Fruit fly (Drosophila melanogaster): ENCODE measurements around the gene Decay.
A peak's percentile ranks its signal among the peaks of the same experiment; 100 is the strongest.

Gene Decay

DNA sequence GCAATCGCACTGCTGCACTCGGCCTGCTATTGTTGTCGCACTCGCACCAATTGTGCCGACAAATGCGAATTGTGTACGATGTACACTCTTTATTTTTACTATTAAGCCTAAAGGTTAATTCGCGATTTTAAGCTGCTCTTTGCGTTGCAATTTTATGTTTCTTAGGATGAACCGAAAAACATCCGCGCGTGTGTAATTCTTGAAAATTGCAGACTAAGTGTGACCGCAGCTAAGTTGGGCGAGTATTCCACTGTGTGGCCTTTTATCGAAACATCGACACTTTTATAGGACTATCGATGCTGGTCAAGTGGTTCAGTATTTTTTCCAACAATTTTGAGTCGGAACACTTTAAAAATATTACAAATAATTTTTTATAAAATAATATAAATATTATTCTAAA lies 47.3 kb downstream of the Decay start, which contains the start of gene Pak3:
Gene Pak3, minus strand, starts transcription at position 225 of the 400 bp plus-strand sequence.
- TF ChIP-seq CG34406 (GFP tag; optimal IDR thresholded peaks at IDR 0.05): no peak
- TF ChIP-seq net (GFP tag; optimal IDR thresholded peaks at IDR 0.05): no peak
- no peak for TF ChIP-seq CG3919 (GFP tag; optimal IDR thresholded peaks at IDR 0.05)
- TF ChIP-seq CG11762 (GFP tag; optimal IDR thresholded peaks at IDR 0.05; ENCODE audit: insufficient read depth): no peak
- TF ChIP-seq Sox15 (GFP tag; optimal IDR thresholded peaks at IDR 0.05): no peak
- no peak for TF ChIP-seq CG6163 (GFP tag; IDR thresholded peaks at IDR 0.05)
- TF ChIP-seq CG6854 (GFP tag; optimal IDR thresholded peaks at IDR 0.05): peak; percentile 16

DNA sequence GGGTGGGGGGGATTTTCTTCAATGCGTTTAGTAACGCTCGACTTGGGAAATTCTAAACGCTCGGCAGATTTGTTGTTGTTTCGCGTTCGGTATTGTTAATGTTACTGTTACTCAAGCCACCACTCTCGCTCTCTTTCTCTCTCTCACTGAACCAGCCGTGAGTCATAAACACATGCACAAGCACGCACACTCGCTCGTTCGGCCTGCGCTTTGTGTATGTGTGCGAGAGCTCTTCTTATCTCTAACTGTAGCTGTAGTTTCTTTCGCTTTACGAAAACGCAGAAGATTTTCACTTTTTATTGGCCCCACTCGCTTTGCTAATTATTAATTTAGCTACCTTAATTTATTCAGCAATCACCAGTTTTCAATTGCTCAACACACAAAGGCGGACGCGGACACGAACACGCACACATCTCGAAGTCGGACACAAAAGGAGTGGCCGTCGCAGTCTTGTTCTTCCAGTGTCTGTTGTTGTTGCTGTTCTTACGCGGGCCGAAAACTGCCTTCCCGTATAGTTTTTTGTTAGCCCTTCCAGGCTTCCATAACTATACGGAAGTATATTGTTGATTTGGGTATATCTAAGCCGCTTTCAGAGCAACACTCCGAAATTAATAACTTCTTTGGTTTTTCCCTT lies 47.8 kb downstream of the Decay start:
- no peak for TF ChIP-seq CG8319 (GFP tag; optimal IDR thresholded peaks at IDR 0.05)
- TF ChIP-seq Smox (GFP tag; optimal IDR thresholded peaks at IDR 0.05): no peak
- TF ChIP-seq vri (GFP tag; optimal IDR thresholded peaks at IDR 0.05): peak; percentile 24
- no peak for TF ChIP-seq pdm3 (GFP tag; optimal IDR thresholded peaks at IDR 0.05)
- 0 out of 2 replicates have a peak, but pooled peaks have one; percentile 26 for TF ChIP-seq CG15336 (GFP tag; IDR thresholded peaks at IDR 0.05)
- no peak for TF ChIP-seq CG3032 (tag; optimal IDR thresholded peaks at IDR 0.05)
- no peak for TF ChIP-seq eg (GFP tag; IDR thresholded peaks at IDR 0.05)
- TF ChIP-seq CG6854 (GFP tag; optimal IDR thresholded peaks at IDR 0.05): peak; percentile 46
- no peak for TF ChIP-seq lz (GFP tag; optimal IDR thresholded peaks at IDR 0.05)
- no peak for TF ChIP-seq CG4318 (GFP tag; optimal IDR thresholded peaks at IDR 0.05)
- TF ChIP-seq CG34406 (GFP tag; optimal IDR thresholded peaks at IDR 0.05): no peak
- no peak for TF ChIP-seq spab (GFP tag; optimal IDR thresholded peaks at IDR 0.05)
- TF ChIP-seq Sox14 (GFP tag; optimal IDR thresholded peaks at IDR 0.05): peak; percentile 40
- TF ChIP-seq Blimp-1 (GFP tag; optimal IDR thresholded peaks at IDR 0.05): peak; percentile 20
- TF ChIP-seq ss (GFP tag; optimal IDR thresholded peaks at IDR 0.05): peak in 1 of 2 experiments; percentile 40
- TF ChIP-seq Ets96B (tag; optimal IDR thresholded peaks at IDR 0.05): no peak
- TF ChIP-seq Gug (GFP tag; IDR thresholded peaks at IDR 0.05): no peak
- TF ChIP-seq Eip78C (GFP tag): peak; percentile 45
- no peak for TF ChIP-seq fd59A (GFP tag; optimal IDR thresholded peaks at IDR 0.05)

DNA sequence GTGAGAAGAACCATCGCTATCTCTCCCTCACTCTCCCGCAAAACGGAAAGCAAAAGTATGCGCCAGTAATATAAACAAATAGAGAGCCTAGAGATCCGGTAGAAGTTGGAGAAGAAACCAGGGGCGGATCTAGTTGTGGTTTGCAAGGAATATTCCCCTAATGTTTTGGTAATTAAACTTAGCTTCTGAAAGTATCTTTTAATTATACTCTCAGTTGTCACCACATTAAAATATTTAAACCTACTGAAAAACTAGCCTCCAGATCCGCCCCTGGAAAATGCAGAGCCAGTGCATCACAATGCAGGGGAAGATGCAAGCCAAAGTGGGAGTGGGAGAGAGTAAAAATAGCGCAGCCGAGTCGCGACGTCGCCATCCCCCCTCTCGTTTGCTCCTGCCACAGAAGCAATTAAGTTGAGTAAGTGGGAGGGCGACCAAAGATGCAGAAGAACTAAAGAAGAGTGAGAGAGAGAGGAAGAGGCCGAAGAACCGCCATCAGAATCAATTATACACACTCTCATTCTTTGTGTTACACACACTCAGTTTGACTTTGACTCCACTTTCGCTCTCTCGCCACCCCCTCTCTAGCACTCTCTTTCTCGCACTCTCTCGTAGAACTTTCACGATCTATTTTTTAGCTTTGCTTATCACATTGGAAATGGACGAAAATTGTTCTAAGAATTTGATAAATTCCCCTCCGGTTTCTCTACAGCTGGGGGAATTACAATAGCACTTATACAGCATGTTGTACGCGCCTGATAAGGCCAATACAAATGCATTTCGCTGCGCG lies 51.5 kb downstream of the Decay start:
- TF ChIP-seq cyc (GFP tag; optimal IDR thresholded peaks at IDR 0.05) (peak; percentile 95), topi (GFP tag; optimal IDR thresholded peaks at IDR 0.05) (peak; percentile 92), CG7368 (GFP tag; optimal IDR thresholded peaks at IDR 0.05) (peak; percentile 97), CG3919 (GFP tag; optimal IDR thresholded peaks at IDR 0.05) (peak; percentile 99), Smox (GFP tag; optimal IDR thresholded peaks at IDR 0.05) (no peak), CG8632 (GFP tag; optimal IDR thresholded peaks at IDR 0.05) (peak; percentile 93), CG6276 (GFP tag; optimal IDR thresholded peaks at IDR 0.05) (peak; percentile 89), Lpt (GFP tag; optimal IDR thresholded peaks at IDR 0.05) (peak; percentile 97), net (GFP tag; optimal IDR thresholded peaks at IDR 0.05) (peak; percentile 97), Blimp-1 (GFP tag; optimal IDR thresholded peaks at IDR 0.05) (peak; percentile 37), OdsH (GFP tag; optimal IDR thresholded peaks at IDR 0.05) (peak; percentile 97), CG6854 (GFP tag; optimal IDR thresholded peaks at IDR 0.05) (peak; percentile 37), CG4318 (GFP tag; optimal IDR thresholded peaks at IDR 0.05) (peak; percentile 98), CG8319 (GFP tag; optimal IDR thresholded peaks at IDR 0.05) (peak; percentile 95), CG6792 (GFP tag; optimal IDR thresholded peaks at IDR 0.05) (peak; percentile 97), esn (GFP tag; optimal IDR thresholded peaks at IDR 0.05) (peak; percentile 92), Eip75B (GFP tag; optimal IDR thresholded peaks at IDR 0.05) (peak; percentile 99), Hr39 (GFP tag; optimal IDR thresholded peaks at IDR 0.05) (peak; percentile 93), CG3032 (tag; optimal IDR thresholded peaks at IDR 0.05) (peak; percentile 99), fd59A (GFP tag; optimal IDR thresholded peaks at IDR 0.05) (peak; percentile 99), CG1621 (tag; optimal IDR thresholded peaks at IDR 0.05) (peak; percentile 98), CG15336 (GFP tag; IDR thresholded peaks at IDR 0.05) (peak; percentile 96), svp (GFP tag) (peak; percentile 93), vri (GFP tag; optimal IDR thresholded peaks at IDR 0.05) (peak; percentile 56), Gug (GFP tag; IDR thresholded peaks at IDR 0.05) (peak; percentile 99), CG11294 (GFP tag; IDR thresholded peaks at IDR 0.05) (peak; percentile 98), Hr38 (GFP tag; optimal IDR thresholded peaks at IDR 0.05) (peak; percentile 92), fd85E (GFP tag; optimal IDR thresholded peaks at IDR 0.05) (peak; percentile 76), CG34406 (GFP tag; optimal IDR thresholded peaks at IDR 0.05) (peak; percentile 92), lz (GFP tag; optimal IDR thresholded peaks at IDR 0.05) (peak; percentile 94), ss (GFP tag; optimal IDR thresholded peaks at IDR 0.05) (peak; percentile 98), dsx (GFP tag; optimal IDR thresholded peaks at IDR 0.05; ENCODE audit: poor library complexity, severe bottlenecking) (peak; percentile 98), Sox15 (GFP tag; optimal IDR thresholded peaks at IDR 0.05) (peak; percentile 96), pdm3 (GFP tag; optimal IDR thresholded peaks at IDR 0.05) (peak; percentile 99), eg (GFP tag; IDR thresholded peaks at IDR 0.05) (peak; percentile 99), Hr4 (GFP tag; optimal IDR thresholded peaks at IDR 0.05) (peak; percentile 99)

Data from whole organism, prepupa.